Fruit fly (Drosophila melanogaster): ENCODE data around the gene Neurochondrin.

- TF ChIP-seq Eip75B (GFP tag; optimal IDR thresholded peaks at IDR 0.05) (no peak), eg (GFP tag; IDR thresholded peaks at IDR 0.05) (no peak), net (GFP tag; optimal IDR thresholded peaks at IDR 0.05) (no peak), dsx (GFP tag; optimal IDR thresholded peaks at IDR 0.05; ENCODE audit: poor library complexity, severe bottlenecking) (no peak), Lpt (GFP tag; optimal IDR thresholded peaks at IDR 0.05) (no peak), vri (GFP tag; optimal IDR thresholded peaks at IDR 0.05) (no peak), topi (GFP tag; optimal IDR thresholded peaks at IDR 0.05) (no peak), CG11762 (GFP tag; optimal IDR thresholded peaks at IDR 0.05; ENCODE audit: insufficient read depth) (no peak), CG31627 (GFP tag; optimal IDR thresholded peaks at IDR 0.05) (no peak), Met (GFP tag; optimal IDR thresholded peaks at IDR 0.05) (no peak), CG10631 (GFP tag; optimal IDR thresholded peaks at IDR 0.05) (no peak)
Observed at dm6 chr3R:6468351-6468685, at the start of gene Neurochondrin.
